Worm (Caenorhabditis elegans) whole organism, L4 larva: ENCODE data around the gene F57F5.3.
A peak's percentile ranks its signal among the peaks of the same experiment; 100 is the strongest.

Source experiments
- F26F4.8 ChIP-seq: fragments of 200-800 bp; sonication (Bioruptor generic); conservative IDR thresholded peaks from 2 replicates; pipeline ENCODE4 v1.3.6; 2022; ENCODE audit warnings: missing genetic modification characterization, missing compliant biosample characterization
- F44E2.7 ChIP-seq: fragments of 200-800 bp; sonication (Bioruptor generic); IDR thresholded peaks from 2 replicates; pipeline ENCODE4 v2.1.2; 2022; ENCODE audit warnings: missing genetic modification characterization, missing compliant biosample characterization
- R02D3.7 ChIP-seq: fragments of 150-350 bp; sonication (generic microtip); optimal IDR thresholded peaks from 3 replicates; lab custom pipeline; 2014; ENCODE audit warnings: missing biosample characterization, missing genetic modification characterization
- Y105C5A.15 ChIP-seq: fragments of 200-800 bp; sonication (Bioruptor generic); IDR thresholded peaks from 2 replicates; pipeline ENCODE4 v1.3.6; 2022; ENCODE audit warnings: missing genetic modification characterization, missing compliant biosample characterization
- ZK546.5 ChIP-seq, 2 experiments: sonication (generic microtip); optimal IDR thresholded peaks; 2 replicates each; lab custom pipeline; 2017; ENCODE audit warnings: missing biosample characterization in 2 of 2, missing genetic modification characterization in 2 of 2
- aha-1 ChIP-seq: fragments of 150-350 bp; peaks from one replicate; lab custom pipeline; 2014; ENCODE audit warnings: missing biosample characterization, missing genetic modification characterization
- ama-1 ChIP-seq: fragments of 150-350 bp; optimal IDR thresholded peaks from 2 replicates; lab custom pipeline; 2014; ENCODE audit warnings: inconsistent platforms, mixed read lengths
- ceh-20 ChIP-seq: fragments of 200-800 bp; sonication (Bioruptor generic); IDR thresholded peaks from 2 replicates; pipeline ENCODE4 v1.3.6; 2022; ENCODE audit warnings: missing genetic modification reagents, missing genetic modification characterization, missing compliant biosample characterization
- ceh-32 ChIP-seq: sonication (generic microtip); optimal IDR thresholded peaks from 2 replicates; lab custom pipeline; 2016; ENCODE audit warnings: mild to moderate bottlenecking, missing genetic modification characterization, missing compliant biosample characterization; ENCODE audit not compliant: poor library complexity
- ceh-62 ChIP-seq: sonication (generic microtip); optimal IDR thresholded peaks from 2 replicates; lab custom pipeline; 2017; ENCODE audit warnings: missing biosample characterization, missing genetic modification characterization
- daf-16 ChIP-seq, 3 experiments: sonication (generic microtip); optimal IDR thresholded peaks; 2 replicates each; lab custom pipeline; 2016 to 2017; ENCODE audit warnings: missing genetic modification characterization in 3 of 3, missing genetic modification reagents in 3 of 3, mild to moderate bottlenecking in 2 of 3, missing compliant biosample characterization in 2 of 3, missing biosample characterization in 1 of 3, moderate library complexity in 1 of 3
- dmd-8 ChIP-seq: fragments of 200-800 bp; sonication (Bioruptor generic); IDR thresholded peaks from 2 replicates; pipeline ENCODE4 v1.3.6; 2022; ENCODE audit warnings: missing genetic modification characterization, missing compliant biosample characterization
- duxl-1 ChIP-seq: sonication (generic microtip); optimal IDR thresholded peaks from 2 replicates; lab custom pipeline; 2016; ENCODE audit warnings: mild to moderate bottlenecking, missing genetic modification characterization, moderate library complexity, missing compliant biosample characterization; ENCODE audit not compliant: poor library complexity
- fos-1 ChIP-seq: fragments of 150-350 bp; optimal IDR thresholded peaks from 2 replicates; lab custom pipeline; 2014; ENCODE audit warnings: missing biosample characterization, missing genetic modification characterization
- hlh-30 ChIP-seq: sonication (generic microtip); optimal IDR thresholded peaks from 2 replicates; lab custom pipeline; 2017; ENCODE audit warnings: antibody characterized with exemption, mild to moderate bottlenecking, missing genetic modification characterization, missing compliant biosample characterization; ENCODE audit not compliant: insufficient read depth
- jun-1 ChIP-seq: fragments of 150-350 bp; optimal IDR thresholded peaks from 2 replicates; lab custom pipeline; 2014; ENCODE audit warnings: missing biosample characterization, missing genetic modification reagents, missing genetic modification characterization
- lin-1 ChIP-seq: fragments of 200-800 bp; sonication (Bioruptor generic); IDR thresholded peaks from 2 replicates; pipeline ENCODE4 v1.3.6; 2022; ENCODE audit warnings: missing genetic modification reagents, missing genetic modification characterization, missing compliant biosample characterization
- lin-13 ChIP-seq: fragments of 150-350 bp; optimal IDR thresholded peaks from 2 replicates; lab custom pipeline; 2014; ENCODE audit warnings: missing biosample characterization, missing genetic modification reagents, missing genetic modification characterization
- lin-29 ChIP-seq: fragments of 200-800 bp; sonication (Bioruptor generic); IDR thresholded peaks from 2 replicates; pipeline ENCODE4 v1.3.6; 2022; ENCODE audit warnings: missing genetic modification reagents, missing genetic modification characterization, missing compliant biosample characterization
- lin-38 ChIP-seq: fragments of 200-800 bp; sonication (Bioruptor generic); IDR thresholded peaks from 2 replicates; pipeline ENCODE4 v1.3.6; 2022; ENCODE audit warnings: missing genetic modification reagents, missing genetic modification characterization, missing compliant biosample characterization
- lir-3 ChIP-seq: sonication (generic microtip); optimal IDR thresholded peaks from 2 replicates; lab custom pipeline; 2016; ENCODE audit warnings: mild to moderate bottlenecking, missing genetic modification characterization, missing compliant biosample characterization
- lsy-2 ChIP-seq, 2 experiments: fragments of 150-350 bp in 1 of 2; sonication (generic microtip) in 1 of 2; optimal IDR thresholded peaks; 2 replicates each; lab custom pipeline; 2014 to 2017; ENCODE audit warnings: missing biosample characterization in 2 of 2, missing genetic modification characterization in 2 of 2
- mdl-1 ChIP-seq, 2 experiments: fragments of 150-350 bp in 1 of 2; sonication (generic microtip) in 1 of 2; optimal IDR thresholded peaks; 2 replicates each; lab custom pipeline; 2014 to 2017; ENCODE audit warnings: missing biosample characterization in 2 of 2, missing genetic modification characterization in 2 of 2
- mdt-29 ChIP-seq: fragments of 200-800 bp; sonication (Bioruptor generic); IDR thresholded peaks from 2 replicates; pipeline ENCODE4 v1.3.6; 2022; ENCODE audit warnings: missing genetic modification reagents, missing genetic modification characterization, missing compliant biosample characterization
- mep-1 ChIP-seq: fragments of 150-350 bp; sonication (generic microtip); optimal IDR thresholded peaks from 3 replicates; lab custom pipeline; 2014; ENCODE audit warnings: missing biosample characterization, missing genetic modification characterization
- mes-2 ChIP-seq: sonication (generic microtip); optimal IDR thresholded peaks from 2 replicates; lab custom pipeline; 2016; ENCODE audit warnings: missing genotype, mild to moderate bottlenecking, missing genetic modification characterization, missing compliant biosample characterization; ENCODE audit not compliant: poor library complexity, severe bottlenecking
- mxl-2 ChIP-seq: fragments of 200-800 bp; sonication (Bioruptor generic); conservative IDR thresholded peaks from 2 replicates; pipeline ENCODE4 v1.3.6; 2022; ENCODE audit warnings: missing genetic modification reagents, missing genetic modification characterization, missing compliant biosample characterization
- nhr-10 ChIP-seq: fragments of 150-350 bp; optimal IDR thresholded peaks from 2 replicates; lab custom pipeline; 2014; ENCODE audit warnings: missing biosample characterization, missing genetic modification characterization
- nhr-102 ChIP-seq: sonication (generic microtip); optimal IDR thresholded peaks from 2 replicates; lab custom pipeline; 2016; ENCODE audit warnings: mild to moderate bottlenecking, missing genetic modification characterization, moderate library complexity, missing compliant biosample characterization
- nhr-11 ChIP-seq: fragments of 150-350 bp; optimal IDR thresholded peaks from 2 replicates; lab custom pipeline; 2014; ENCODE audit warnings: missing biosample characterization, missing genetic modification characterization
- nhr-237 ChIP-seq: sonication (generic microtip); optimal IDR thresholded peaks from 2 replicates; lab custom pipeline; 2017; ENCODE audit warnings: missing biosample characterization, missing genetic modification characterization
- nhr-28 ChIP-seq: fragments of 150-350 bp; optimal IDR thresholded peaks from 2 replicates; lab custom pipeline; 2014; ENCODE audit warnings: missing biosample characterization, missing genetic modification characterization
- nhr-42 ChIP-seq: fragments of 200-800 bp; sonication (Bioruptor generic); IDR thresholded peaks from 2 replicates; pipeline ENCODE4 v1.3.6; 2022; ENCODE audit warnings: missing genetic modification characterization, missing compliant biosample characterization
- nhr-77 ChIP-seq: fragments of 150-350 bp; optimal IDR thresholded peaks from 2 replicates; lab custom pipeline; 2014; ENCODE audit warnings: missing biosample characterization, missing genetic modification characterization
- pqm-1 ChIP-seq: sonication (generic microtip); optimal IDR thresholded peaks from 2 replicates; lab custom pipeline; 2017; ENCODE audit warnings: missing biosample characterization, missing genetic modification characterization
- rbr-2 ChIP-seq: sonication (generic microtip); optimal IDR thresholded peaks from 2 replicates; lab custom pipeline; 2016; ENCODE audit warnings: missing genotype, missing genetic modification characterization, missing compliant biosample characterization
- set-16 ChIP-seq: fragments of 200-800 bp; sonication (Bioruptor generic); IDR thresholded peaks from 2 replicates; pipeline ENCODE4 v1.3.6; 2022; ENCODE audit warnings: missing genetic modification reagents, missing genetic modification characterization, missing compliant biosample characterization
- skn-1 ChIP-seq: fragments of 150-350 bp; optimal IDR thresholded peaks from 2 replicates; lab custom pipeline; 2014; ENCODE audit warnings: missing biosample characterization, missing genetic modification characterization
- snpc-4 ChIP-seq: fragments of 150-350 bp; optimal IDR thresholded peaks from 2 replicates; lab custom pipeline; 2014; ENCODE audit warnings: missing biosample characterization, missing genetic modification characterization
- spr-3 ChIP-seq: fragments of 200-800 bp; sonication (Bioruptor generic); optimal IDR thresholded peaks from 2 replicates; lab custom pipeline; 2018; ENCODE audit warnings: mild to moderate bottlenecking, missing genetic modification characterization, missing compliant biosample characterization
- tra-1 ChIP-seq: fragments of 200-800 bp; sonication (Bioruptor generic); IDR thresholded peaks from 2 replicates; pipeline ENCODE4 v1.3.6; 2022; ENCODE audit warnings: missing genetic modification reagents, missing genetic modification characterization, missing compliant biosample characterization
- unc-130 ChIP-seq: sonication (generic microtip); optimal IDR thresholded peaks from 2 replicates; lab custom pipeline; 2016; ENCODE audit warnings: missing genetic modification reagents, missing genetic modification characterization, missing compliant biosample characterization
- vab-7 ChIP-seq: fragments of 200-800 bp; sonication (Bioruptor generic); IDR thresholded peaks from 2 replicates; pipeline ENCODE4 v1.3.6; 2022; ENCODE audit warnings: missing genetic modification reagents, missing genetic modification characterization, missing compliant biosample characterization
- zag-1 ChIP-seq: fragments of 150-350 bp; optimal IDR thresholded peaks from 2 replicates; lab custom pipeline; 2014; ENCODE audit warnings: missing biosample characterization, missing genetic modification characterization

Gene F57F5.3

DNA sequence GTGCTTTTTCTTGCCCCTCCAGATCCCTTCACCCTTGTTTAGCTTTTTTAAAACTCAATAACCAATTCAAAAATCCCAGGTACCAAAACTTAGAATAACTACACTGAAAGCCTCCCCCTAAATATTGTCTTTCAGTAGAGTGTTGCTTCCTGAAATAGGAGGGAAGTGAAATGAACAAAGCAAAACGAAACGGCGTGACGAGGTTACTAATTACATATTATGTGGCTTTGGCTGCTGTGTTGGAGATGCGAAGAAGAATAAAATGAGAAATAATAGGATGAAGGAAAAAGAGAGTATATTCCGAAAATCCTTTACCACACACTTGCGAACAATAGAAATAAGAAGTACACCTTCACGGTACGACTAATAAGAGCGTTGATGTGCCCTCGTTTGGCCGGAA lies 29.7 kb upstream of the F57F5.3 start:
- no peak for TF ChIP-seq zag-1 (tag; lab: Kevin White, UChicago)
- no peak for TF ChIP-seq lsy-2 (tag; optimal IDR thresholded peaks at IDR 0.05; lab: Kevin White, UChicago)
- TF ChIP-seq F44E2.7 (GFP tag; lab: Robert Waterston, UW) = no peak
- TF ChIP-seq nhr-77 (tag; lab: Kevin White, UChicago) = no peak

DNA sequence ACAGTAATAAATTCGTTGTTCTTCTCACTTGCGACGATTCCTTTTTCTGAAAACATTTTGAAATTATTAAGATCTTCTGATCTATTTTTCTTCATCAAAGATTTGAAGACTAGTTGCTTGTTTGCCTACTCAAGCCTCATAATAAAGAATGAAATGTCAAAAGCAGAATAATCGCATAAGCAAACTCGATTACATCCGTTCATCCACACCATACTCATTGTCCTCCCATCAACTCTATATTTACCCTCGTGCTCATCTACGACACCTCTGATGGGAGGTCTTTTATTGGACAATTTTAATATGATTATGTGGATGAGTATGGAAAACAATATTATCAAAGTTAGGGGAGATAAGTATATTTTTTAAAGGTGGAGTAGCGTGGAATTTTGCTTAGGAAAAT lies 27.4 kb upstream of the F57F5.3 start:
- TF ChIP-seq aha-1 (tag; lab: Kevin White, UChicago) (peak; percentile 13), rbr-2 (tag; lab: Kevin White, UChicago) (no peak)

DNA sequence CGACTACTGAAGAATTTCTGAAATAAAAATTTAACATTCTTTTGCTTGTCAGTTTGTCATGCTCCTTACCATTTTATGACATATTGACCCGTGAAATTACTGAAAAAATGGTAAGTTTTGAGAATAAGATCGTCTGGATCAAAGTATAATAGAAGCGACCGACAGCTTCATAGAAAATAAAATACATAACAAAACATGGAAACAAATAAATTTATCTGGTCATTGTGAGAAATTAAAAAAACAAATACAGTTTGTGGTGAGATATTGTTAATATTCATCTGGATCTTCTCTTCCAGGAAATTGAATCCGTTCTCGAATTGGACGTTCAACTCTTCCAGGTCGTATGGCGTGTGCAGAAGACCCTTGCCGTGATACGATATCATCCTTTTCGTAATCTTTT lies 25.7 kb upstream of the F57F5.3 start, which contains the start of gene pkc-1:
TSS of gene pkc-1 (minus strand) at position 101 of the 400 bp plus-strand sequence.
- TF ChIP-seq skn-1 (no peak), aha-1 (tag; lab: Kevin White, UChicago) (peak; percentile 52)

DNA sequence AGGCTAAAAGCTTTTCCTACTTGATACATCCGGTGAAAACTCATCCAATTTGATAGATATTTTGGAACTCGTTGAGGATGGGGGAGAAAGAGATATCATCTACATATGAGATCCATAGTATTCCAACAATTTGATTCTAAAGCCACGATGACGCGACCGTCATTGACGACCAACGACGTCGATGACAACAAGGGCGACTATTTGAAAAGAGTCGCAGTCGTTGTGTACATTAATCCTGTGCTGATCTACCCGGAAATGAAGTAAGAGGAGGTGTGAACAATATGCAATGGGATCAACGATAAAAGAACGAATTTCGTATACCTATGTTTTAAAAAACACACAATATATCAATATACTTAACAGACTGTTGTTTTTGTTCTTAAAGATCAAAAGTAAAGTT lies 21.8 kb upstream of the F57F5.3 start:
- TF ChIP-seq hlh-30 (tag; lab: Kevin White, UChicago) (no peak), nhr-10 (tag; lab: Kevin White, UChicago) (no peak), jun-1 (tag; lab: Kevin White, UChicago) (no peak), nhr-237 (no peak), vab-7 (GFP tag; lab: Robert Waterston, UW) (no peak), lin-38 (GFP tag; lab: Robert Waterston, UW) (no peak)

DNA sequence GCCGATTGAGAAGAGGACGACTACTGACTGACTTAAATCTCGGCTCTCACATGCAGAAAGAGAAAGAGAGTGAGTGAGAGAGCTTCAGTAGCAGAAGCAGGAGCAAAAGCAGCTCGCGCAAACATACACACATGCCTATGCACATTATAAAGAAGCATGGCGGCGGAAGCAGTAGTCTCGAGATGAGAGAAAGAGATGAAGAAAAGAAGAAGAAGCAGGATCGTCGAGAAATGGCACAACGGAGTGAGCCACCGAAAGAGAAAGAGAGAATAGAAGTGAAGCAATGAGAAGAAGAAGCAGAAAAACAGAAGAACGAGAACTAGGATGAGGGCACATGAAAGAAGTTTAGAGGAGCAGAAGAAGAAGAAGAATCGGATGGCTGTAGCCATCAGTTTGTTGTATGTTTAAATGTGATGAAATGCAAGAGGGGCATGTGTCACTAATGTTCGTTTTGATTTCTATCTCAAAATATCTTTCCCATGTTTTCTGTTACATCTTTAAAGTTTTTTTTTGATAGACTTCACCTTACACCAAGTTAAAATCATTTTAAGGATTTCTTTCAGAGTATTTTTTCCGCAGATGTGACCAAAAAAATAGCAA lies 20.6 kb upstream of the F57F5.3 start:
- TF ChIP-seq ceh-20 (GFP tag; lab: Robert Waterston, UW) = no peak
- no peak for TF ChIP-seq mxl-2 (GFP tag; lab: Robert Waterston, UW)
- TF ChIP-seq nhr-237 = no peak
- no peak for TF ChIP-seq nhr-28
- TF ChIP-seq lin-13 = no peak
- no peak for TF ChIP-seq dmd-8 (GFP tag; lab: Robert Waterston, UW)
- TF ChIP-seq snpc-4 (tag; lab: Kevin White, UChicago) = no peak
- no peak for TF ChIP-seq fos-1 (tag; lab: Kevin White, UChicago)
- TF ChIP-seq nhr-11 (tag; lab: Kevin White, UChicago) = peak; percentile 83
- TF ChIP-seq ceh-32 (tag; lab: Kevin White, UChicago) = no peak
- TF ChIP-seq pqm-1 (tag; lab: Kevin White, UChicago) = no peak
- TF ChIP-seq mep-1 (tag; lab: Kevin White, UChicago) = peak; percentile 31
- TF ChIP-seq mdt-29 (GFP tag; lab: Robert Waterston, UW) = no peak
- no peak for TF ChIP-seq lin-29 (GFP tag; lab: Robert Waterston, UW)
- no peak for TF ChIP-seq ama-1 (lab: Kevin White, UChicago)
- no peak for TF ChIP-seq spr-3 (GFP tag; lab: Kevin White, UChicago)
- TF ChIP-seq lir-3 (tag; lab: Kevin White, UChicago) = no peak
- no peak for TF ChIP-seq duxl-1 (tag; lab: Kevin White, UChicago)
- TF ChIP-seq ZK546.5 (tag; optimal IDR thresholded peaks at IDR 0.05; lab: Kevin White, UChicago) = no peak
- no peak for TF ChIP-seq skn-1
- TF ChIP-seq tra-1 (GFP tag; lab: Robert Waterston, UW) = no peak
- TF ChIP-seq mes-2 (tag; lab: Kevin White, UChicago) = peak; percentile 34
- TF ChIP-seq mdl-1 (tag; optimal IDR thresholded peaks at IDR 0.05; lab: Kevin White, UChicago) = peak in 1 of 2 experiments; percentile 90
- no peak for TF ChIP-seq R02D3.7 (tag; lab: Kevin White, UChicago)
- TF ChIP-seq nhr-102 (tag; lab: Kevin White, UChicago) = no peak
- peak; percentile 76 for TF ChIP-seq rbr-2 (tag; lab: Kevin White, UChicago)
- no peak for TF ChIP-seq nhr-42 (GFP tag; lab: Robert Waterston, UW)
- no peak for TF ChIP-seq lin-1 (GFP tag; lab: Robert Waterston, UW)
- no peak for TF ChIP-seq F26F4.8
- TF ChIP-seq Y105C5A.15 = no peak
- no peak for TF ChIP-seq set-16 (GFP tag; lab: Robert Waterston, UW)
- TF ChIP-seq ceh-62 (tag; lab: Kevin White, UChicago) = no peak
- peak in 1 of 2 experiments; percentile 33 for TF ChIP-seq daf-16 (GFP tag; optimal IDR thresholded peaks at IDR 0.05; lab: Kevin White, UChicago)
- TF ChIP-seq daf-16 (tag; optimal IDR thresholded peaks at IDR 0.05; lab: Kevin White, UChicago) = no peak
- TF ChIP-seq unc-130 (GFP tag; lab: Kevin White, UChicago) = no peak
